Worm (Caenorhabditis elegans): Measurements from ENCODE around the gene slc-36.5.

Gene slc-36.5

DNA sequence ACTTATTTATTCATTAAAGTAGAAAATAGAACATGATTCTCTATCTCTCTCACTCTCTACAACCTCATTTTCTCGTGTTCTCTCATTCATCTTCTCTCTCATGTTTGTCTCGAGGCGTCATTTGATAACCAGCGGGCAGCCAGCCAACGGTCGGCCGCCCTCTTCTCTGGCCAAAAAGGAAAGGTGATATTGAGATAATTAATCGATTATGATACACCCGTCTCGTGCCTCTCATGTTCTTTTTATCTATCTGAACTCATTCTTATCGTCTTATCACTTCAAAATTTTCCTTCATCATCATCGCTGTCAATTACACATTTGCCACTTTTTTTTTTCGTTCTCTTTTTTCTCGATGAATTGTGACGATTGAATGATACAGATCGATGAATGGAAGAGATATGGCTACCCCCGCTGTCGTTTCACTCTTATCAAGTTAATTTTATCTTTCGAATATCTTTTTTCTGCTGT lies 34.2 kb downstream of the slc-36.5 start (continued):
- TF ChIP-seq rbr-2 (tag; optimal IDR thresholded peaks at IDR 0.05) (peak; percentile 44), nhr-6 (tag; optimal IDR thresholded peaks at IDR 0.05) (peak; percentile 96), Y48G9A.11 (GFP tag; IDR thresholded peaks at IDR 0.05) (no peak), lim-7 (GFP tag; IDR thresholded peaks at IDR 0.05) (no peak), egl-27 (tag; optimal IDR thresholded peaks at IDR 0.05) (peak; percentile 96), nhr-111 (GFP tag; optimal IDR thresholded peaks at IDR 0.05) (no peak), pqm-1 (tag; optimal IDR thresholded peaks at IDR 0.05) (peak; percentile 99), dve-1 (tag; optimal IDR thresholded peaks at IDR 0.05; ENCODE audit: insufficient read depth) (peak; percentile 98), fos-1 (tag; optimal IDR thresholded peaks at IDR 0.05) (peak; percentile 59), saeg-2 (GFP tag; IDR thresholded peaks at IDR 0.05) (peak; percentile 62; the same call in 1 of the 2 replicates), F37D6.2 (tag; optimal IDR thresholded peaks at IDR 0.05) (no peak), gei-8 (GFP tag; optimal IDR thresholded peaks at IDR 0.05) (peak; percentile 72), daf-16 (GFP tag; optimal IDR thresholded peaks at IDR 0.05) (peak; percentile 28 to 85), daf-16 (tag; optimal IDR thresholded peaks at IDR 0.05) (peak; percentile 93), jun-1 (tag; optimal IDR thresholded peaks at IDR 0.05) (peak; percentile 63), daf-8 (GFP tag; IDR thresholded peaks at IDR 0.05) (no peak), mes-2 (tag; optimal IDR thresholded peaks at IDR 0.05; ENCODE audit: poor library complexity, severe bottlenecking) (peak; percentile 69), unc-39 (tag; optimal IDR thresholded peaks at IDR 0.05) (no peak), aly-2 (tag; optimal IDR thresholded peaks at IDR 0.05) (no peak), R02D3.7 (tag; optimal IDR thresholded peaks at IDR 0.05) (no peak), aha-1 (tag) (peak; percentile 97), nhr-41 (GFP tag; IDR thresholded peaks at IDR 0.05) (peak; percentile 94), php-3 (GFP tag; IDR thresholded peaks at IDR 0.05) (peak; percentile 94), T20F7.1 (GFP tag; optimal IDR thresholded peaks at IDR 0.05) (peak; percentile 78), dpl-1 (GFP tag; optimal IDR thresholded peaks at IDR 0.05) (peak; percentile 11), pha-4 (GFP tag; IDR thresholded peaks at IDR 0.05) (peak; percentile 71), pha-4 (tag; optimal IDR thresholded peaks at IDR 0.05) (no peak), ZK337.2 (GFP tag; IDR thresholded peaks at IDR 0.05) (no peak), nhr-102 (tag; optimal IDR thresholded peaks at IDR 0.05) (peak; percentile 95), set-16 (GFP tag; IDR thresholded peaks at IDR 0.05) (peak; percentile 43; the same call in 1 of the 2 replicates), lir-3 (tag; optimal IDR thresholded peaks at IDR 0.05) (no peak), F26F4.8 (GFP tag; conservative IDR thresholded peaks at IDR 0.05) (no peak), dmd-8 (GFP tag; IDR thresholded peaks at IDR 0.05) (no peak), dmd-6 (GFP tag; IDR thresholded peaks at IDR 0.05) (peak; percentile 99), vab-7 (GFP tag; IDR thresholded peaks at IDR 0.05) (no peak), Y105C5A.15 (GFP tag; IDR thresholded peaks at IDR 0.05) (no peak), mxl-3 (GFP tag; optimal IDR thresholded peaks at IDR 0.05) (peak; percentile 94), nhr-77 (tag; optimal IDR thresholded peaks at IDR 0.05) (peak; percentile 96), lin-13 (GFP tag; optimal IDR thresholded peaks at IDR 0.05) (peak; percentile 32), spr-1 (tag; optimal IDR thresholded peaks at IDR 0.05) (peak; percentile 44), nhr-28 (tag; optimal IDR thresholded peaks at IDR 0.05) (peak; percentile 99), nhr-11 (tag; optimal IDR thresholded peaks at IDR 0.05) (peak; percentile 9), arid-1 (GFP tag; conservative IDR thresholded peaks at IDR 0.05) (peak; percentile 75; the same call in 1 of the 2 replicates), ceh-20 (GFP tag; IDR thresholded peaks at IDR 0.05) (peak; percentile 89), lsy-2 (tag; optimal IDR thresholded peaks at IDR 0.05) (peak; percentile 74 to 77), lin-38 (GFP tag; IDR thresholded peaks at IDR 0.05) (peak; percentile 58), nhr-25 (tag; optimal IDR thresholded peaks at IDR 0.05; ENCODE audit: borderline replicate concordance, insufficient read depth) (peak; percentile 48), nhr-48 (tag; optimal IDR thresholded peaks at IDR 0.05) (peak; percentile 98), ces-1 (GFP tag; optimal IDR thresholded peaks at IDR 0.05) (no peak), ceh-32 (tag; optimal IDR thresholded peaks at IDR 0.05; ENCODE audit: poor library complexity) (no peak), daf-12 (tag; optimal IDR thresholded peaks at IDR 0.05) (no peak), ztf-7 (tag; optimal IDR thresholded peaks at IDR 0.05) (no peak)
